Worm (Caenorhabditis elegans) whole organism, L1 larva: ENCODE data around the gene Y40A1A.3.

ENCODE experiments used
- C34B4.2 ChIP-seq: sonication (generic microtip); optimal IDR thresholded peaks from 2 replicates; lab custom pipeline; 2017; ENCODE audit warnings: mild to moderate bottlenecking, missing genetic modification characterization, missing compliant biosample characterization
- Y116A8C.19 ChIP-seq: sonication (generic microtip); optimal IDR thresholded peaks from 2 replicates; lab custom pipeline; 2016; ENCODE audit warnings: missing compliant biosample characterization, missing genetic modification characterization, borderline replicate concordance
- aha-1 ChIP-seq: fragments of 150-350 bp; optimal IDR thresholded peaks from 2 replicates; lab custom pipeline; 2014; ENCODE audit warnings: missing biosample characterization, missing genetic modification characterization
- ama-1 ChIP-seq: fragments of 150-350 bp; optimal IDR thresholded peaks from 2 replicates; lab custom pipeline; 2014
- ceh-63 ChIP-seq: fragments of 200-800 bp; sonication (Bioruptor generic); optimal IDR thresholded peaks from 2 replicates; lab custom pipeline; 2018; ENCODE audit warnings: mild to moderate bottlenecking, missing genetic modification characterization, missing compliant biosample characterization
- ceh-8 ChIP-seq: fragments of 200-800 bp; sonication (Bioruptor generic); optimal IDR thresholded peaks from 2 replicates; lab custom pipeline; 2018; ENCODE audit warnings: mild to moderate bottlenecking, missing genetic modification characterization, moderate library complexity, missing compliant biosample characterization
- ceh-82 ChIP-seq, 3 experiments: fragments of 150-350 bp in 1 of 3; sonication (generic microtip) in 2 of 3; optimal IDR thresholded peaks; 2 replicates each; lab custom pipeline; 2014 to 2017; ENCODE audit warnings: missing biosample characterization in 3 of 3, missing genetic modification characterization in 3 of 3
- ceh-88 ChIP-seq: fragments of 200-800 bp; sonication (Bioruptor generic); IDR thresholded peaks from 2 replicates; pipeline ENCODE4 v1.3.6; 2022; ENCODE audit warnings: missing genetic modification characterization, missing compliant biosample characterization
- dsc-1 ChIP-seq: sonication (generic microtip); optimal IDR thresholded peaks from 2 replicates; lab custom pipeline; 2016; ENCODE audit warnings: mild to moderate bottlenecking, missing genetic modification characterization, missing compliant biosample characterization
- elt-3 ChIP-seq, 6 experiments: fragments of 150-350 bp in 1 of 6; sonication (generic microtip); optimal IDR thresholded peaks; 2 replicates each; lab custom pipeline; 2017 to 2018; ENCODE audit warnings: missing biosample characterization in 6 of 6, missing genetic modification characterization in 6 of 6, inconsistent platforms in 1 of 6
- fkh-10 ChIP-seq: sonication (generic microtip); optimal IDR thresholded peaks from 2 replicates; lab custom pipeline; 2017; ENCODE audit warnings: missing biosample characterization, missing genetic modification reagents, missing genetic modification characterization
- fkh-4 ChIP-seq: sonication (generic microtip); optimal IDR thresholded peaks from 2 replicates; lab custom pipeline; 2016; ENCODE audit warnings: missing compliant biosample characterization, missing genetic modification characterization, borderline replicate concordance
- fkh-8 ChIP-seq: sonication (generic microtip); optimal IDR thresholded peaks from 2 replicates; lab custom pipeline; 2016; ENCODE audit warnings: mild to moderate bottlenecking, missing genetic modification characterization, missing compliant biosample characterization
- hlh-17 ChIP-seq: fragments of 200-800 bp; sonication (Bioruptor generic); optimal IDR thresholded peaks from 2 replicates; lab custom pipeline; 2018; ENCODE audit warnings: missing genetic modification characterization, mild to moderate bottlenecking, missing compliant biosample characterization, moderate library complexity, borderline replicate concordance
- jun-1 ChIP-seq: fragments of 150-350 bp; optimal IDR thresholded peaks from 2 replicates; lab custom pipeline; 2014; ENCODE audit warnings: missing biosample characterization, missing genetic modification reagents, missing genetic modification characterization
- lin-13 ChIP-seq: fragments of 150-350 bp; optimal IDR thresholded peaks from 2 replicates; lab custom pipeline; 2014; ENCODE audit warnings: missing biosample characterization, missing genetic modification reagents, missing genetic modification characterization
- lin-14 ChIP-seq: fragments of 200-800 bp; sonication (Bioruptor generic); optimal IDR thresholded peaks from 2 replicates; lab custom pipeline; 2018; ENCODE audit warnings: mild to moderate bottlenecking, missing genetic modification characterization, moderate library complexity, missing compliant biosample characterization
- lin-15B ChIP-seq: fragments of 150-350 bp; sonication (generic microtip); optimal IDR thresholded peaks from 3 replicates; lab custom pipeline; 2014; ENCODE audit warnings: missing biosample characterization, missing genetic modification characterization
- lin-35 ChIP-seq, 2 experiments: fragments of 150-350 bp; optimal IDR thresholded peaks; 2 replicates each; lab custom pipeline; 2014; ENCODE audit warnings: missing biosample characterization in 2 of 2, missing genetic modification characterization in 2 of 2, missing genetic modification reagents in 2 of 2
- lin-39 ChIP-seq: fragments of 150-350 bp; optimal IDR thresholded peaks from 2 replicates; lab custom pipeline; 2014; ENCODE audit warnings: missing biosample characterization, missing genetic modification reagents, missing genetic modification characterization
- lsy-2 ChIP-seq, 2 experiments: fragments of 150-350 bp; optimal IDR thresholded peaks; 2 replicates each; lab custom pipeline; 2014; ENCODE audit warnings: missing biosample characterization in 2 of 2, missing genetic modification characterization in 2 of 2
- mdl-1 ChIP-seq, 2 experiments: fragments of 150-350 bp; optimal IDR thresholded peaks; 2 replicates each; lab custom pipeline; 2014 to 2017; ENCODE audit warnings: missing biosample characterization in 2 of 2, missing genetic modification characterization in 2 of 2, inconsistent platforms in 1 of 2
- nhr-12 ChIP-seq: sonication (generic microtip); optimal IDR thresholded peaks from 2 replicates; lab custom pipeline; 2017; ENCODE audit warnings: missing biosample characterization, missing genetic modification characterization
- nhr-19 ChIP-seq: fragments of 200-800 bp; sonication (Bioruptor generic); conservative IDR thresholded peaks from 2 replicates; pipeline ENCODE4 v1.3.6; 2022; ENCODE audit warnings: missing genetic modification characterization, missing compliant biosample characterization
- nhr-71 ChIP-seq: sonication (generic microtip); optimal IDR thresholded peaks from 2 replicates; lab custom pipeline; 2016; ENCODE audit warnings: mild to moderate bottlenecking, missing genetic modification characterization, moderate library complexity, missing compliant biosample characterization
- nhr-84 ChIP-seq: sonication (generic microtip); optimal IDR thresholded peaks from 2 replicates; lab custom pipeline; 2017; ENCODE audit warnings: missing biosample characterization, missing genetic modification characterization
- nhr-85 ChIP-seq: sonication (generic microtip); peaks from one replicate; lab custom pipeline; 2016; ENCODE audit warnings: missing genetic modification characterization, inconsistent platforms, missing compliant biosample characterization
- nhr-90 ChIP-seq: sonication (generic microtip); optimal IDR thresholded peaks from 2 replicates; lab custom pipeline; 2016; ENCODE audit warnings: mild to moderate bottlenecking, missing genetic modification characterization, missing compliant biosample characterization; ENCODE audit not compliant: poor library complexity
- rnt-1 ChIP-seq: sonication (generic microtip); optimal IDR thresholded peaks from 2 replicates; lab custom pipeline; 2016; ENCODE audit warnings: mild to moderate bottlenecking, missing genetic modification characterization, moderate library complexity, missing compliant biosample characterization
- snpc-4 ChIP-seq: fragments of 150-350 bp; optimal IDR thresholded peaks from 2 replicates; lab custom pipeline; 2014; ENCODE audit warnings: missing biosample characterization, missing genetic modification characterization
- sptf-1 ChIP-seq: fragments of 150-350 bp; optimal IDR thresholded peaks from 2 replicates; lab custom pipeline; 2014; ENCODE audit warnings: missing biosample characterization, missing genetic modification characterization
- tbx-2 ChIP-seq: sonication (generic microtip); optimal IDR thresholded peaks from 2 replicates; lab custom pipeline; 2016; ENCODE audit warnings: missing genetic modification characterization, missing compliant biosample characterization
- tlp-1 ChIP-seq: fragments of 150-350 bp; optimal IDR thresholded peaks from 2 replicates; lab custom pipeline; 2014; ENCODE audit warnings: missing biosample characterization, missing genetic modification characterization
- unc-30 ChIP-seq: sonication (generic microtip); optimal IDR thresholded peaks from 2 replicates; lab custom pipeline; 2017; ENCODE audit warnings: missing biosample characterization, missing genetic modification characterization
- vab-15 ChIP-seq: sonication (generic microtip); optimal IDR thresholded peaks from 2 replicates; lab custom pipeline; 2017; ENCODE audit warnings: missing genotype, mild to moderate bottlenecking, missing genetic modification characterization, missing compliant biosample characterization
- zip-4 ChIP-seq: fragments of 200-800 bp; sonication (Bioruptor generic); optimal IDR thresholded peaks from 2 replicates; lab custom pipeline; 2018; ENCODE audit warnings: mild to moderate bottlenecking, missing genetic modification characterization, moderate library complexity, missing compliant biosample characterization
- ztf-11 ChIP-seq, 2 experiments: sonication (generic microtip); optimal IDR thresholded peaks; 2 replicates each; lab custom pipeline; 2016 to 2017; ENCODE audit warnings: missing genetic modification characterization in 2 of 2, missing biosample characterization in 1 of 2, missing compliant biosample characterization in 1 of 2
- ztf-4 ChIP-seq: fragments of 150-350 bp; optimal IDR thresholded peaks from 2 replicates; lab custom pipeline; 2014; ENCODE audit warnings: missing biosample characterization, missing genetic modification characterization

Y40A1A.3 gene

ce11 chrX:2045603-2046002, 47.8 kb upstream of the Y40A1A.3 start:
- TF ChIP-seq zip-4 (GFP tag; lab: Kevin White, UChicago) = no peak
- TF ChIP-seq ceh-8 (GFP tag; lab: Kevin White, UChicago) = no peak
- no peak for TF ChIP-seq elt-3 (tag; optimal IDR thresholded peaks at IDR 0.05; lab: Kevin White, UChicago)
- no peak for TF ChIP-seq tlp-1
- no peak for TF ChIP-seq mdl-1 (tag; optimal IDR thresholded peaks at IDR 0.05; lab: Kevin White, UChicago)
- TF ChIP-seq ceh-63 (GFP tag; lab: Kevin White, UChicago) = no peak
- TF ChIP-seq hlh-17 (GFP tag; lab: Kevin White, UChicago) = no peak
- TF ChIP-seq fkh-10 = no peak
- TF ChIP-seq nhr-19 = no peak
- TF ChIP-seq ztf-11 (tag; optimal IDR thresholded peaks at IDR 0.05; lab: Kevin White, UChicago) = no peak
- no peak for TF ChIP-seq vab-15 (tag; lab: Kevin White, UChicago)
- TF ChIP-seq ceh-82 (tag; optimal IDR thresholded peaks at IDR 0.05; lab: Kevin White, UChicago) = no peak
- TF ChIP-seq lin-13 = no peak
- TF ChIP-seq aha-1 (tag; lab: Kevin White, UChicago) = no peak
- TF ChIP-seq ceh-88 (GFP tag; lab: Robert Waterston, UW) = no peak
- TF ChIP-seq ama-1 (lab: Kevin White, UChicago) = no peak
- TF ChIP-seq unc-30 (tag; lab: Kevin White, UChicago) = no peak
- no peak for TF ChIP-seq lin-14 (GFP tag; lab: Kevin White, UChicago)
- no peak for TF ChIP-seq nhr-84 (tag; lab: Kevin White, UChicago)

ce11 chrX:2044541-2045168, 46.8 kb upstream of the Y40A1A.3 start:
- TF ChIP-seq ceh-8 (GFP tag; lab: Kevin White, UChicago) (peak; percentile 37), lin-35 (GFP tag; optimal IDR thresholded peaks at IDR 0.05; lab: Kevin White, UChicago) (no peak)

ce11 chrX:2043224-2043623, 45.4 kb upstream of the Y40A1A.3 start:
- TF ChIP-seq snpc-4 (tag; lab: Kevin White, UChicago) (no peak), ceh-88 (GFP tag; lab: Robert Waterston, UW) (no peak), ceh-63 (GFP tag; lab: Kevin White, UChicago) (no peak), fkh-4 (no peak), tbx-2 (tag; lab: Kevin White, UChicago) (peak; percentile 6), Y116A8C.19 (tag; lab: Kevin White, UChicago) (no peak), nhr-19 (peak; percentile 32; the same call in 1 of the 2 replicates), rnt-1 (tag; lab: Kevin White, UChicago) (no peak), dsc-1 (no peak), elt-3 (tag; optimal IDR thresholded peaks at IDR 0.05; lab: Kevin White, UChicago) (no peak), nhr-84 (tag; lab: Kevin White, UChicago) (no peak), C34B4.2 (no peak), nhr-71 (tag; lab: Kevin White, UChicago) (peak; percentile 13), fkh-8 (tag; lab: Kevin White, UChicago) (no peak), fkh-10 (no peak)

ce11 chrX:2042621-2043020, 44.8 kb upstream of the Y40A1A.3 start:
- no peak for TF ChIP-seq ceh-8 (GFP tag; lab: Kevin White, UChicago)
- no peak for TF ChIP-seq lin-39 (tag; lab: Kevin White, UChicago)
- no peak for TF ChIP-seq nhr-85 (tag; lab: Kevin White, UChicago)
- TF ChIP-seq ztf-11 (tag; optimal IDR thresholded peaks at IDR 0.05; lab: Kevin White, UChicago) = no peak
- TF ChIP-seq hlh-17 (GFP tag; lab: Kevin White, UChicago) = no peak
- no peak for TF ChIP-seq nhr-90 (tag; lab: Kevin White, UChicago)
- TF ChIP-seq ztf-4 (tag; lab: Kevin White, UChicago) = no peak
- no peak for TF ChIP-seq sptf-1 (tag; lab: Kevin White, UChicago)
- TF ChIP-seq lsy-2 (tag; optimal IDR thresholded peaks at IDR 0.05; lab: Kevin White, UChicago) = no peak
- no peak for TF ChIP-seq ceh-63 (GFP tag; lab: Kevin White, UChicago)
- no peak for TF ChIP-seq jun-1 (tag; lab: Kevin White, UChicago)
- no peak for TF ChIP-seq tlp-1
- TF ChIP-seq C34B4.2 = no peak
- TF ChIP-seq tbx-2 (tag; lab: Kevin White, UChicago) = no peak
- TF ChIP-seq lin-15B (tag; lab: Kevin White, UChicago) = no peak
- no peak for TF ChIP-seq Y116A8C.19 (tag; lab: Kevin White, UChicago)
- no peak for TF ChIP-seq nhr-12 (tag; lab: Kevin White, UChicago)
- no peak for TF ChIP-seq snpc-4 (tag; lab: Kevin White, UChicago)
